Worm (Caenorhabditis elegans): ENCODE measurements around the gene hgrs-1.

Gene hgrs-1

ce11 chrIV:8225357-8225756 lies 19.5 kb upstream of the hgrs-1 start, which contains the start of gene serp-1.2 (continued):
- TF ChIP-seq nfya-2 (GFP tag; IDR thresholded peaks at IDR 0.05) (no peak), F22D6.2 (tag; optimal IDR thresholded peaks at IDR 0.05) (no peak)

ce11 chrIV:8223055-8223454 lies 17.2 kb upstream of the hgrs-1 start:
- TF ChIP-seq snpc-3.4 (tag; optimal IDR thresholded peaks at IDR 0.05) (no peak), nhr-80 (tag; optimal IDR thresholded peaks at IDR 0.05) (peak; percentile 14), cebp-1 (GFP tag; IDR thresholded peaks at IDR 0.05) (no peak), cebp-1 (tag; optimal IDR thresholded peaks at IDR 0.05) (no peak)

- TF ChIP-seq nhr-90 (tag; optimal IDR thresholded peaks at IDR 0.05): no peak
- TF ChIP-seq Y53G8AR.9 (GFP tag; conservative IDR thresholded peaks at IDR 0.05): no peak
- no peak for TF ChIP-seq xnd-1 (tag; optimal IDR thresholded peaks at IDR 0.05)
- no peak for TF ChIP-seq tbp1 (GFP tag; optimal IDR thresholded peaks at IDR 0.05)
- no peak for TF ChIP-seq ekl-4 (GFP tag; IDR thresholded peaks at IDR 0.05)
- TF ChIP-seq T26A5.8 (tag; optimal IDR thresholded peaks at IDR 0.05): no peak
- no peak for TF ChIP-seq T07F8.4 (tag; optimal IDR thresholded peaks at IDR 0.05)
- TF ChIP-seq lsl-1 (GFP tag; optimal IDR thresholded peaks at IDR 0.05): no peak
- no peak for TF ChIP-seq snpc-1.1 (tag; optimal IDR thresholded peaks at IDR 0.05; ENCODE audit: insufficient read depth)
- TF ChIP-seq nhr-27 (tag; optimal IDR thresholded peaks at IDR 0.05): no peak
- no peak for TF ChIP-seq Y95B8A.8 (GFP tag; IDR thresholded peaks at IDR 0.05)
- TF ChIP-seq chd-7 (tag; optimal IDR thresholded peaks at IDR 0.05): no peak
- no peak for TF ChIP-seq ztf-3 (GFP tag; optimal IDR thresholded peaks at IDR 0.05)
- TF ChIP-seq B0336.3 (GFP tag; IDR thresholded peaks at IDR 0.05): no peak
- no peak for TF ChIP-seq sea-2 (GFP tag; IDR thresholded peaks at IDR 0.05)
- no peak for TF ChIP-seq B0035.1 (tag; optimal IDR thresholded peaks at IDR 0.05)
- no peak for TF ChIP-seq sdz-38 (tag; optimal IDR thresholded peaks at IDR 0.05)
- TF ChIP-seq ceh-91 (GFP tag; IDR thresholded peaks at IDR 0.05): no peak
- no peak for TF ChIP-seq F57A8.1 (GFP tag; optimal IDR thresholded peaks at IDR 0.05)
These were observed 16.1 kb upstream of the hgrs-1 start, which contains the start of gene gpx-6 for ce11 chrIV:8221946-8222345. gpx-6 (plus strand) TSS chrIV:8222202.

ce11 chrIV:8219987-8220386 lies 14.1 kb upstream of the hgrs-1 start, which contains the start of gene ocr-2:
ocr-2 (minus strand) TSS chrIV:8220087.
- TF ChIP-seq xnd-1 (tag; optimal IDR thresholded peaks at IDR 0.05): no peak
- no peak for TF ChIP-seq Y56A3A.18 (GFP tag; IDR thresholded peaks at IDR 0.05)
- no peak for TF ChIP-seq repo-1 (tag; optimal IDR thresholded peaks at IDR 0.05)
- no peak for TF ChIP-seq zim-3 (tag; optimal IDR thresholded peaks at IDR 0.05)
- no peak for TF ChIP-seq attf-6 (GFP tag; IDR thresholded peaks at IDR 0.05)
- no peak for TF ChIP-seq nfya-2 (GFP tag; IDR thresholded peaks at IDR 0.05)
- TF ChIP-seq unc-130 (GFP tag; optimal IDR thresholded peaks at IDR 0.05): no peak
- no peak for TF ChIP-seq snpc-1.1 (tag; optimal IDR thresholded peaks at IDR 0.05; ENCODE audit: insufficient read depth)
- no peak for TF ChIP-seq T26A5.8 (tag; optimal IDR thresholded peaks at IDR 0.05)
- TF ChIP-seq ztf-28 (GFP tag; IDR thresholded peaks at IDR 0.05): no peak
- TF ChIP-seq F33H1.4 (GFP tag; IDR thresholded peaks at IDR 0.05): no peak
- no peak for TF ChIP-seq snpc-3.4 (tag; optimal IDR thresholded peaks at IDR 0.05)
- no peak for TF ChIP-seq dox-1 (GFP tag; IDR thresholded peaks at IDR 0.05)
- TF ChIP-seq mxl-1 (tag; optimal IDR thresholded peaks at IDR 0.05): no peak
- no peak for TF ChIP-seq pha-4 (tag; optimal IDR thresholded peaks at IDR 0.05)
